Worm (Caenorhabditis elegans): ENCODE data around the gene svh-5.
A peak's percentile ranks its signal among the peaks of the same experiment; 100 is the strongest.

- TF ChIP-seq nhr-237 (tag; optimal IDR thresholded peaks at IDR 0.05) (peak; percentile 75), swsn-7 (tag; optimal IDR thresholded peaks at IDR 0.05) (peak; percentile 88)
These were observed 23.6 kb downstream of the svh-5 start for ce11 chrX:15353874-15354480.

All from whole organism, L1 larva.